Fruit fly (Drosophila melanogaster): ENCODE measurements around the gene Icmt.

Gene Icmt

DNA sequence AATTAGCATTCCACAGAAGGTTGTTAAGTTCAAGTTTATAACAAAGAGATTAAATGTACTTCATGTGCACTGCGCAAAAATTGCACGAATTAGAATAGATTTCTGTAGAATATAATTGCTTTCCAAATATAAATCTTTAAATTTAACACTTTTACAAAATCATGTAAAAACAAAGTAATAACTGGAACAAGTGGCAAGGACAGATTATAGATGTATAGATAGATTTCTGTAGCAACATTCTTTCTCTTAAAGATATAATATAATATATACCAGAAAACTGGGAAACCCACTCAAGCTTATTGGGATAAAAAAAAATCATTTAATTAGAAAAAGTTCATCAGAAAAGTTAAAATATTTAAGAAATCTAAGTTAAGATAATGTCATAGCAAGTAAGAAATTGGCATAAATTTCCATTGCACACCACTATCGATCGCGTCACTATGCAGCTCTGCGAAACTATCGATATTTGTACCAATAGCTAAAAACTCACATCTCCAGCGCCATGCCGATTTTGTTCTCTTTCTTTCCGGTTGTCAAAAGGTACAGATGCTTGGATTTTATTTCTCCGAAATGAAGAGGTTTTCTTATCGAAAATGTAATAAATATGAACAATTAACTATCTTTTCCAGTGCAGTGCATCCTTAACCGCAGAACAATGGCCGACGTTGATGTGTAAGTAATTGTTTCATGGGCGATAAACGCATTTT lies 4.9 kb downstream of the Icmt start, which contains the start of gene RpS12 (continued):
- TF ChIP-seq CG18476 (GFP tag; optimal IDR thresholded peaks at IDR 0.05) (no peak), Rx (GFP tag; IDR thresholded peaks at IDR 0.05) (peak; percentile 63; the same call in 1 of the 2 replicates), chif (GFP tag; optimal IDR thresholded peaks at IDR 0.05) (peak; percentile 50 to 75), CG6683 (GFP tag; optimal IDR thresholded peaks at IDR 0.05) (peak; percentile 53), CG12299 (tag; optimal IDR thresholded peaks at IDR 0.05) (peak; percentile 60), odd (GFP tag; optimal IDR thresholded peaks at IDR 0.05) (peak; percentile 79), tna (GFP tag; IDR thresholded peaks at IDR 0.05; ENCODE audit: partially characterized antibody) (peak; percentile 63), CG15696 (tag; optimal IDR thresholded peaks at IDR 0.05) (peak; percentile 35), CG7839 (tag; optimal IDR thresholded peaks at IDR 0.05) (peak; percentile 70), h (optimal IDR thresholded peaks at IDR 0.05) (no peak), CG7745 (tag; optimal IDR thresholded peaks at IDR 0.05) (peak; percentile 51), Atf6 (GFP tag; IDR thresholded peaks at IDR 0.05) (peak; percentile 73), Usf (GFP tag; optimal IDR thresholded peaks at IDR 0.05) (peak; percentile 43), stwl (tag; optimal IDR thresholded peaks at IDR 0.05) (peak; percentile 74), B-H1 (GFP tag; IDR thresholded peaks at IDR 0.05) (no peak; the same call in 2 of the 3 replicates), esg (GFP tag; conservative IDR thresholded peaks at IDR 0.05) (peak; percentile 19; the same call in 1 of the 2 replicates), Xbp1 (GFP tag; optimal IDR thresholded peaks at IDR 0.05) (peak; percentile 79), CG13624 (GFP tag; optimal IDR thresholded peaks at IDR 0.05) (peak; percentile 84), CG11093 (GFP tag; IDR thresholded peaks at IDR 0.05) (no peak), CG13123 (GFP tag; optimal IDR thresholded peaks at IDR 0.05) (peak; percentile 57), CG33213 (GFP tag; optimal IDR thresholded peaks at IDR 0.05) (peak; percentile 81), Hr78 (GFP tag; optimal IDR thresholded peaks at IDR 0.05) (no peak), wor (GFP tag; IDR thresholded peaks at IDR 0.05) (peak; percentile 37), CG11560 (tag; IDR thresholded peaks at IDR 0.05) (no peak), CG6175 (GFP tag; IDR thresholded peaks at IDR 0.05) (peak; percentile 62; the same call in 2 of the 3 replicates), CG9727 (GFP tag; optimal IDR thresholded peaks at IDR 0.05) (peak; percentile 77), dati (GFP tag; IDR thresholded peaks at IDR 0.05) (peak; percentile 20; the same call in 1 of the 2 replicates), CG12391 (tag; optimal IDR thresholded peaks at IDR 0.05) (peak; percentile 73), Meics (GFP tag; optimal IDR thresholded peaks at IDR 0.05) (peak; percentile 89), D (optimal IDR thresholded peaks at IDR 0.05) (no peak), D (GFP tag; optimal IDR thresholded peaks at IDR 0.05) (peak; percentile 54), ase (GFP tag; IDR thresholded peaks at IDR 0.05) (peak; percentile 79), CG7928 (GFP tag; optimal IDR thresholded peaks at IDR 0.05) (peak; percentile 51), CG16779 (GFP tag; IDR thresholded peaks at IDR 0.05) (peak; percentile 69), CG34224 (GFP tag; IDR thresholded peaks at IDR 0.05; ENCODE audit: partially characterized antibody) (peak; percentile 62), jigr1 (GFP tag; IDR thresholded peaks at IDR 0.05) (no peak), E2f1 (GFP tag; IDR thresholded peaks at IDR 0.05) (peak; percentile 47), az2 (GFP tag; optimal IDR thresholded peaks at IDR 0.05) (peak; percentile 48), CG10431 (GFP tag; optimal IDR thresholded peaks at IDR 0.05) (peak; percentile 75), fd64A (GFP tag; optimal IDR thresholded peaks at IDR 0.05) (peak; percentile 63), YL-1 (GFP tag; optimal IDR thresholded peaks at IDR 0.05) (peak; percentile 86), CG15011 (GFP tag; optimal IDR thresholded peaks at IDR 0.05) (peak; percentile 56), pum (GFP tag; optimal IDR thresholded peaks at IDR 0.05) (peak; percentile 67), CG7372 (GFP tag; IDR thresholded peaks at IDR 0.05) (peak; percentile 68), ato (GFP tag; IDR thresholded peaks at IDR 0.05; ENCODE audit: partially characterized antibody) (peak; percentile 85), CG13894 (tag; optimal IDR thresholded peaks at IDR 0.05) (peak; percentile 73), unpg (GFP tag; optimal IDR thresholded peaks at IDR 0.05) (peak; percentile 65), insv (GFP tag; optimal IDR thresholded peaks at IDR 0.05) (peak in 1 of 2 experiments; percentile 62), zen (tag; optimal IDR thresholded peaks at IDR 0.05) (peak; percentile 52)

Measured in whole organism, embryonic.